Worm (Caenorhabditis elegans) whole organism, L1 larva: ENCODE measurements around the gene amx-1.

Experiments
- C04F5.9 ChIP-seq: sonication (generic microtip); optimal IDR thresholded peaks from 2 replicates; lab custom pipeline; 2016; ENCODE audit warnings: missing genetic modification characterization, missing compliant biosample characterization
- C16A3.4 ChIP-seq: fragments of 150-350 bp; optimal IDR thresholded peaks from 2 replicates; lab custom pipeline; 2014; ENCODE audit warnings: missing biosample characterization, missing genetic modification characterization
- aly-2 ChIP-seq: fragments of 150-350 bp; optimal IDR thresholded peaks from 2 replicates; lab custom pipeline; 2014; ENCODE audit warnings: missing biosample characterization, missing genetic modification characterization
- ama-1 ChIP-seq: fragments of 150-350 bp; optimal IDR thresholded peaks from 2 replicates; lab custom pipeline; 2014
- blmp-1 ChIP-seq: fragments of 150-350 bp; optimal IDR thresholded peaks from 2 replicates; lab custom pipeline; 2014; ENCODE audit warnings: missing biosample characterization, missing genetic modification characterization
- ceh-88 ChIP-seq: fragments of 200-800 bp; sonication (Bioruptor generic); IDR thresholded peaks from 2 replicates; pipeline ENCODE4 v1.3.6; 2022; ENCODE audit warnings: missing genetic modification characterization, missing compliant biosample characterization
- dpl-1 ChIP-seq, 3 experiments: fragments of 150-350 bp in 2 of 3; sonication (generic microtip) in 1 of 3; optimal IDR thresholded peaks; 2 replicates each; lab custom pipeline; 2014 to 2017; ENCODE audit warnings: missing biosample characterization in 3 of 3, missing genetic modification characterization in 3 of 3, missing genetic modification reagents in 3 of 3
- efl-1 ChIP-seq, 4 experiments: fragments of 150-350 bp; optimal IDR thresholded peaks in 3 of 4; peaks in 1 of 4; 1 replicate in 1 of 4; 2 replicates in 3 of 4; lab custom pipeline; 2014; ENCODE audit warnings: missing biosample characterization in 2 of 4, missing genetic modification characterization in 2 of 4, missing genetic modification reagents in 2 of 4
- egl-27 ChIP-seq, 2 experiments: fragments of 150-350 bp in 1 of 2; sonication (generic microtip); optimal IDR thresholded peaks; 3 replicates each; lab custom pipeline; 2017 to 2018; ENCODE audit warnings: missing biosample characterization in 2 of 2, missing genetic modification characterization in 2 of 2, missing genetic modification reagents in 2 of 2
- elt-2 ChIP-seq: sonication (generic microtip); optimal IDR thresholded peaks from 2 replicates; lab custom pipeline; 2016; ENCODE audit warnings: missing genetic modification characterization, mild to moderate bottlenecking, inconsistent platforms, missing compliant biosample characterization, missing genetic modification reagents
- elt-3 ChIP-seq, 6 experiments: fragments of 150-350 bp in 1 of 6; sonication (generic microtip); optimal IDR thresholded peaks; 2 replicates each; lab custom pipeline; 2017 to 2018; ENCODE audit warnings: missing biosample characterization in 6 of 6, missing genetic modification characterization in 6 of 6, inconsistent platforms in 1 of 6
- ets-5 ChIP-seq: fragments of 200-800 bp; sonication (Bioruptor generic); IDR thresholded peaks from 2 replicates; pipeline ENCODE4 v1.3.6; 2022; ENCODE audit warnings: missing genetic modification characterization, missing compliant biosample characterization
- fkh-4 ChIP-seq: sonication (generic microtip); optimal IDR thresholded peaks from 2 replicates; lab custom pipeline; 2016; ENCODE audit warnings: missing compliant biosample characterization, missing genetic modification characterization, borderline replicate concordance
- fkh-8 ChIP-seq: sonication (generic microtip); optimal IDR thresholded peaks from 2 replicates; lab custom pipeline; 2016; ENCODE audit warnings: mild to moderate bottlenecking, missing genetic modification characterization, missing compliant biosample characterization
- grh-1 ChIP-seq: fragments of 200-800 bp; sonication (Bioruptor generic); IDR thresholded peaks from 2 replicates; pipeline ENCODE4 v1.3.6; 2022; ENCODE audit warnings: missing genetic modification reagents, missing genetic modification characterization, missing compliant biosample characterization
- hlh-17 ChIP-seq: fragments of 200-800 bp; sonication (Bioruptor generic); optimal IDR thresholded peaks from 2 replicates; lab custom pipeline; 2018; ENCODE audit warnings: missing genetic modification characterization, mild to moderate bottlenecking, missing compliant biosample characterization, moderate library complexity, borderline replicate concordance
- hlh-4 ChIP-seq: sonication (generic microtip); optimal IDR thresholded peaks from 2 replicates; lab custom pipeline; 2016; ENCODE audit warnings: mild to moderate bottlenecking, missing genetic modification characterization, missing compliant biosample characterization
- hpl-2 ChIP-seq: fragments of 150-350 bp; optimal IDR thresholded peaks from 2 replicates; lab custom pipeline; 2014; ENCODE audit warnings: missing biosample characterization, missing genetic modification reagents, missing genetic modification characterization
- irx-1 ChIP-seq: sonication (generic microtip); optimal IDR thresholded peaks from 2 replicates; lab custom pipeline; 2016; ENCODE audit warnings: missing genetic modification characterization, missing compliant biosample characterization
- lin-13 ChIP-seq: fragments of 150-350 bp; optimal IDR thresholded peaks from 2 replicates; lab custom pipeline; 2014; ENCODE audit warnings: missing biosample characterization, missing genetic modification reagents, missing genetic modification characterization
- lin-14 ChIP-seq: fragments of 200-800 bp; sonication (Bioruptor generic); optimal IDR thresholded peaks from 2 replicates; lab custom pipeline; 2018; ENCODE audit warnings: mild to moderate bottlenecking, missing genetic modification characterization, moderate library complexity, missing compliant biosample characterization
- lin-35 ChIP-seq, 2 experiments: fragments of 150-350 bp; optimal IDR thresholded peaks; 2 replicates each; lab custom pipeline; 2014; ENCODE audit warnings: missing biosample characterization in 2 of 2, missing genetic modification characterization in 2 of 2, missing genetic modification reagents in 2 of 2
- lir-3 ChIP-seq: sonication (generic microtip); optimal IDR thresholded peaks from 2 replicates; lab custom pipeline; 2016; ENCODE audit warnings: mild to moderate bottlenecking, missing genetic modification characterization, moderate library complexity, missing compliant biosample characterization; ENCODE audit not compliant: poor library complexity
- mdl-1 ChIP-seq, 2 experiments: fragments of 150-350 bp; optimal IDR thresholded peaks; 2 replicates each; lab custom pipeline; 2014 to 2017; ENCODE audit warnings: missing biosample characterization in 2 of 2, missing genetic modification characterization in 2 of 2, inconsistent platforms in 1 of 2
- nhr-11 ChIP-seq: fragments of 150-350 bp; optimal IDR thresholded peaks from 2 replicates; lab custom pipeline; 2014; ENCODE audit warnings: missing biosample characterization, missing genetic modification characterization
- nhr-19 ChIP-seq: fragments of 200-800 bp; sonication (Bioruptor generic); conservative IDR thresholded peaks from 2 replicates; pipeline ENCODE4 v1.3.6; 2022; ENCODE audit warnings: missing genetic modification characterization, missing compliant biosample characterization
- nhr-20 ChIP-seq: sonication (generic microtip); optimal IDR thresholded peaks from 2 replicates; lab custom pipeline; 2016; ENCODE audit warnings: mild to moderate bottlenecking, missing genetic modification characterization, missing compliant biosample characterization
- nhr-28 ChIP-seq: fragments of 150-350 bp; optimal IDR thresholded peaks from 2 replicates; lab custom pipeline; 2014; ENCODE audit warnings: missing biosample characterization, missing genetic modification characterization
- nhr-47 ChIP-seq: sonication (generic microtip); optimal IDR thresholded peaks from 2 replicates; lab custom pipeline; 2016; ENCODE audit warnings: mild to moderate bottlenecking, missing genetic modification characterization, moderate library complexity, missing compliant biosample characterization
- nhr-71 ChIP-seq: sonication (generic microtip); optimal IDR thresholded peaks from 2 replicates; lab custom pipeline; 2016; ENCODE audit warnings: mild to moderate bottlenecking, missing genetic modification characterization, moderate library complexity, missing compliant biosample characterization
- nhr-85 ChIP-seq: sonication (generic microtip); peaks from one replicate; lab custom pipeline; 2016; ENCODE audit warnings: missing genetic modification characterization, inconsistent platforms, missing compliant biosample characterization
- pag-3 ChIP-seq: sonication (generic microtip); optimal IDR thresholded peaks from 2 replicates; lab custom pipeline; 2017; ENCODE audit warnings: missing genetic modification characterization, mild to moderate bottlenecking, missing compliant biosample characterization, antibody characterized with exemption, borderline replicate concordance; ENCODE audit not compliant: insufficient read depth
- pax-3 ChIP-seq: fragments of 200-800 bp; sonication (Bioruptor generic); optimal IDR thresholded peaks from 2 replicates; lab custom pipeline; 2018; ENCODE audit warnings: mild to moderate bottlenecking, missing genetic modification characterization, moderate library complexity, missing compliant biosample characterization
- pqm-1 ChIP-seq: sonication (generic microtip); optimal IDR thresholded peaks from 3 replicates; lab custom pipeline; 2017; ENCODE audit warnings: missing biosample characterization, missing genetic modification characterization
- skn-1 ChIP-seq: fragments of 150-350 bp; optimal IDR thresholded peaks from 2 replicates; lab custom pipeline; 2014; ENCODE audit warnings: missing biosample characterization, missing genetic modification characterization
- snu-23 ChIP-seq: sonication (generic microtip); optimal IDR thresholded peaks from 2 replicates; lab custom pipeline; 2016; ENCODE audit warnings: missing genetic modification characterization, missing compliant biosample characterization
- sox-4 ChIP-seq: sonication (generic microtip); optimal IDR thresholded peaks from 2 replicates; lab custom pipeline; 2016; ENCODE audit warnings: missing genetic modification characterization, missing compliant biosample characterization
- sptf-1 ChIP-seq: fragments of 150-350 bp; optimal IDR thresholded peaks from 2 replicates; lab custom pipeline; 2014; ENCODE audit warnings: missing biosample characterization, missing genetic modification characterization
- sup-37 ChIP-seq: fragments of 200-800 bp; sonication (Bioruptor generic); optimal IDR thresholded peaks from 2 replicates; lab custom pipeline; 2018; ENCODE audit warnings: mild to moderate bottlenecking, missing genetic modification characterization, missing compliant biosample characterization
- swsn-7 ChIP-seq: sonication (generic microtip); optimal IDR thresholded peaks from 2 replicates; lab custom pipeline; 2016; ENCODE audit warnings: missing genetic modification characterization, missing compliant biosample characterization
- tbx-2 ChIP-seq: sonication (generic microtip); optimal IDR thresholded peaks from 2 replicates; lab custom pipeline; 2016; ENCODE audit warnings: missing genetic modification characterization, missing compliant biosample characterization
- unc-62 ChIP-seq: fragments of 150-350 bp; optimal IDR thresholded peaks from 2 replicates; lab custom pipeline; 2014; ENCODE audit warnings: missing biosample characterization, missing genetic modification reagents, missing genetic modification characterization
- xbp-1 ChIP-seq: sonication (generic microtip); optimal IDR thresholded peaks from 2 replicates; lab custom pipeline; 2016; ENCODE audit warnings: missing genetic modification characterization, missing compliant biosample characterization
- zag-1 ChIP-seq: fragments of 150-350 bp; optimal IDR thresholded peaks from 2 replicates; lab custom pipeline; 2014; ENCODE audit warnings: missing biosample characterization, missing genetic modification characterization
- zip-4 ChIP-seq: fragments of 200-800 bp; sonication (Bioruptor generic); optimal IDR thresholded peaks from 2 replicates; lab custom pipeline; 2018; ENCODE audit warnings: mild to moderate bottlenecking, missing genetic modification characterization, moderate library complexity, missing compliant biosample characterization
- ztf-4 ChIP-seq: fragments of 150-350 bp; optimal IDR thresholded peaks from 2 replicates; lab custom pipeline; 2014; ENCODE audit warnings: missing biosample characterization, missing genetic modification characterization

amx-1 gene

ce11 chrIII:3873424-3873823, 51.2 kb downstream of the amx-1 start:
- TF ChIP-seq snu-23 (peak; percentile 13), ztf-4 (tag; lab: Kevin White, UChicago) (no peak), sptf-1 (tag; lab: Kevin White, UChicago) (no peak), zip-4 (GFP tag; lab: Kevin White, UChicago) (no peak), lin-14 (GFP tag; lab: Kevin White, UChicago) (peak; percentile 47), hlh-17 (no peak), pag-3 (tag; lab: Kevin White, UChicago) (no peak), nhr-47 (tag; lab: Kevin White, UChicago) (no peak), fkh-8 (no peak), pax-3 (tag; lab: Kevin White, UChicago) (no peak), hpl-2 (GFP tag; lab: Kevin White, UChicago) (no peak), skn-1 (tag; lab: Kevin White, UChicago) (peak; percentile 21), zag-1 (tag; lab: Kevin White, UChicago) (no peak), C04F5.9 (tag; lab: Kevin White, UChicago) (no peak), lin-35 (GFP tag; optimal IDR thresholded peaks at IDR 0.05; lab: Kevin White, UChicago) (peak in 1 of 2 experiments; percentile 28), ama-1 (lab: Kevin White, UChicago) (no peak), egl-27 (tag; optimal IDR thresholded peaks at IDR 0.05; lab: Kevin White, UChicago) (no peak), efl-1 (optimal IDR thresholded peaks at IDR 0.05; lab: Kevin White, UChicago) (peak in 1 of 2 experiments; percentile 19), efl-1 (GFP tag; optimal IDR thresholded peaks at IDR 0.05 in 1 of 2; lab: Kevin White, UChicago) (peak in 1 of 2 experiments; percentile 78), C16A3.4 (tag; lab: Kevin White, UChicago) (no peak), unc-62 (GFP tag; lab: Kevin White, UChicago) (no peak), sox-4 (tag; lab: Kevin White, UChicago) (no peak), mdl-1 (tag; optimal IDR thresholded peaks at IDR 0.05; lab: Kevin White, UChicago) (peak in 1 of 2 experiments; percentile 9), nhr-71 (peak; percentile 26), lin-13 (GFP tag; lab: Kevin White, UChicago) (no peak), blmp-1 (tag; lab: Kevin White, UChicago) (no peak), nhr-20 (tag; lab: Kevin White, UChicago) (no peak), swsn-7 (tag; lab: Kevin White, UChicago) (peak; percentile 14), hlh-4 (tag; lab: Kevin White, UChicago) (no peak), nhr-11 (tag; lab: Kevin White, UChicago) (no peak)
- TF ChIP-seq, all 84 proteins: peak for 8

- peak; percentile 14 for TF ChIP-seq blmp-1 (tag; lab: Kevin White, UChicago)
- TF ChIP-seq sup-37 (GFP tag; lab: Kevin White, UChicago): no peak
Measured at ce11 chrIII:3874492-3874891, 52.3 kb downstream of the amx-1 start.

ce11 chrIII:3874895-3875294, 52.7 kb downstream of the amx-1 start:
- TF ChIP-seq lin-35 (GFP tag; optimal IDR thresholded peaks at IDR 0.05; lab: Kevin White, UChicago) (peak in 1 of 2 experiments; percentile 34), lir-3 (no peak), elt-2 (tag; lab: Kevin White, UChicago) (peak; percentile 8), nhr-71 (no peak)

ce11 chrIII:3875608-3876007, 53.4 kb downstream of the amx-1 start:
- TF ChIP-seq elt-2 (tag; lab: Kevin White, UChicago): peak; percentile 44
- TF ChIP-seq nhr-19 (GFP tag; lab: Robert Waterston, UW): peak; percentile 69
- TF ChIP-seq snu-23: peak; percentile 66
- no peak for TF ChIP-seq pqm-1 (tag; lab: Kevin White, UChicago)
- no peak for TF ChIP-seq fkh-4 (tag; lab: Kevin White, UChicago)
- TF ChIP-seq dpl-1 (GFP tag; optimal IDR thresholded peaks at IDR 0.05; lab: Kevin White, UChicago): peak in 1 of 3 experiments; percentile 21
- TF ChIP-seq irx-1 (tag; lab: Kevin White, UChicago): no peak
- no peak for TF ChIP-seq lir-3
- TF ChIP-seq lin-14 (GFP tag; lab: Kevin White, UChicago): peak; percentile 62
- peak; percentile 56 for TF ChIP-seq tbx-2 (tag; lab: Kevin White, UChicago)
- peak; percentile 4 for TF ChIP-seq C16A3.4 (tag; lab: Kevin White, UChicago)
- TF ChIP-seq grh-1 (GFP tag; lab: Robert Waterston, UW): no peak
- peak in 1 of 2 experiments; percentile 80 for TF ChIP-seq lin-35 (GFP tag; optimal IDR thresholded peaks at IDR 0.05; lab: Kevin White, UChicago)
- no peak for TF ChIP-seq ets-5 (GFP tag; lab: Robert Waterston, UW)
- TF ChIP-seq sptf-1 (tag; lab: Kevin White, UChicago): no peak
- no peak for TF ChIP-seq ceh-88
- TF ChIP-seq aly-2 (tag; lab: Kevin White, UChicago): no peak
- no peak for TF ChIP-seq nhr-28 (tag; lab: Kevin White, UChicago)
- peak in 2 of 6 experiments; percentile 48 to 94 for TF ChIP-seq elt-3 (tag; optimal IDR thresholded peaks at IDR 0.05; lab: Kevin White, UChicago)
- peak; percentile 90 for TF ChIP-seq nhr-85
- no peak for TF ChIP-seq xbp-1 (tag; lab: Kevin White, UChicago)
